Fruit fly (Drosophila melanogaster) whole organism, embryonic: ENCODE measurements around the gene CheB98a.

Source experiments
- Awh ChIP-seq: fragments of 200-800 bp; sonication (Bioruptor generic); IDR thresholded peaks from 2 replicates; pipeline ENCODE4, ENCODE4 v1.3.6; 2022; ENCODE audit warnings: missing biosample characterization, missing genetic modification characterization
- Bgb ChIP-seq: fragments of 200-800 bp; sonication (Bioruptor generic); IDR thresholded peaks from 2 replicates; pipeline ENCODE4 v1.3.6; 2022; ENCODE audit warnings: missing biosample characterization, missing genetic modification characterization; ENCODE audit not compliant: partially characterized antibody
- Bteb2 ChIP-seq: fragments of 200-800 bp; sonication (Bioruptor generic); optimal IDR thresholded peaks from 2 replicates; lab custom pipeline; 2016; ENCODE audit warnings: missing biosample characterization, missing genetic modification characterization
- CG11456 ChIP-seq: fragments of 200-800 bp; sonication (Bioruptor generic); IDR thresholded peaks from 3 replicates; pipeline ENCODE4 v1.3.6; 2022; ENCODE audit warnings: missing biosample characterization, missing genetic modification characterization
- CG12391 ChIP-seq: fragments of 200-800 bp; sonication (Bioruptor generic); optimal IDR thresholded peaks from 3 replicates; lab custom pipeline; 2018; ENCODE audit warnings: missing biosample characterization, mild to moderate bottlenecking, missing genetic modification characterization, moderate library complexity
- CG13287 ChIP-seq: fragments of 200-800 bp; sonication (Bioruptor generic); IDR thresholded peaks from 2 replicates; pipeline ENCODE4 v1.3.6; 2022; ENCODE audit warnings: missing biosample characterization, missing genetic modification characterization; ENCODE audit not compliant: partially characterized antibody
- CG15479 ChIP-seq: fragments of 200-800 bp; sonication (Bioruptor generic); optimal IDR thresholded peaks from 3 replicates; lab custom pipeline; 2019; ENCODE audit warnings: missing biosample characterization, mild to moderate bottlenecking, missing genetic modification characterization, moderate library complexity
- CG1603 ChIP-seq: fragments of 200-800 bp; sonication (Bioruptor generic); optimal IDR thresholded peaks from 2 replicates; lab custom pipeline; 2019; ENCODE audit warnings: missing biosample characterization, mild to moderate bottlenecking, missing genetic modification characterization, moderate library complexity
- CG17612 ChIP-seq: fragments of 200-800 bp; sonication (Bioruptor generic); IDR thresholded peaks from 2 replicates; pipeline ENCODE4 v1.3.6; 2022; ENCODE audit warnings: missing biosample characterization, missing genetic modification characterization
- CG2199 ChIP-seq: fragments of 200-800 bp; sonication (Bioruptor generic); IDR thresholded peaks from 3 replicates; pipeline ENCODE4 v1.3.6; 2022; ENCODE audit warnings: missing biosample characterization, missing genetic modification characterization
- CG2678 ChIP-seq: fragments of 200-800 bp; sonication (Bioruptor generic); optimal IDR thresholded peaks from 3 replicates; lab custom pipeline; 2019; ENCODE audit warnings: missing biosample characterization, mild to moderate bottlenecking, missing genetic modification characterization, moderate library complexity
- CG4360 ChIP-seq: fragments of 200-800 bp; sonication (Bioruptor generic); IDR thresholded peaks from 2 replicates; pipeline ENCODE4 v1.3.6; 2022; ENCODE audit warnings: missing biosample characterization, missing genetic modification characterization
- CG4730 ChIP-seq: fragments of 200-800 bp; sonication (Bioruptor generic); IDR thresholded peaks from 2 replicates; pipeline ENCODE4 v1.3.6; 2022; ENCODE audit warnings: missing biosample characterization, missing genetic modification characterization
- CG6654 ChIP-seq: fragments of 200-800 bp; sonication (Bioruptor generic); optimal IDR thresholded peaks from 2 replicates; lab custom pipeline; 2017; ENCODE audit warnings: missing biosample characterization, mild to moderate bottlenecking, missing genetic modification characterization
- CG7556 ChIP-seq: fragments of 200-800 bp; sonication (Bioruptor generic); optimal IDR thresholded peaks from 2 replicates; lab custom pipeline; 2017; ENCODE audit warnings: missing biosample characterization, mild to moderate bottlenecking, missing genetic modification characterization
- CG8388 ChIP-seq: fragments of 200-800 bp; sonication (Bioruptor generic); optimal IDR thresholded peaks from 2 replicates; lab custom pipeline; 2019; ENCODE audit warnings: missing biosample characterization, mild to moderate bottlenecking, missing genetic modification characterization, moderate library complexity
- CG8765 ChIP-seq: fragments of 200-800 bp; sonication (Bioruptor generic); IDR thresholded peaks from 2 replicates; pipeline ENCODE4 v1.3.6; 2022; ENCODE audit warnings: missing biosample characterization, missing genetic modification characterization
- D19A ChIP-seq: fragments of 200-800 bp; optimal IDR thresholded peaks from 3 replicates; lab custom pipeline; 2019; ENCODE audit warnings: missing biosample characterization, mild to moderate bottlenecking, missing genetic modification characterization, moderate library complexity
- Doc2 ChIP-seq: fragments of 200-800 bp; sonication (Bioruptor generic); IDR thresholded peaks from 2 replicates; pipeline ENCODE4 v1.3.6; 2022; ENCODE audit warnings: missing biosample characterization, missing genetic modification characterization
- Drgx ChIP-seq: fragments of 200-800 bp; sonication (Bioruptor generic); IDR thresholded peaks from 2 replicates; pipeline ENCODE4 v1.3.6; 2022; ENCODE audit warnings: missing biosample characterization, missing genetic modification characterization
- HLH3B ChIP-seq: fragments of 200-800 bp; sonication (Bioruptor generic); IDR thresholded peaks from 2 replicates; pipeline ENCODE4 v1.3.6; 2022; ENCODE audit warnings: missing biosample characterization, missing genetic modification characterization
- MTF-1 ChIP-seq: fragments of 200-800 bp; sonication (Bioruptor generic); optimal IDR thresholded peaks from 2 replicates; lab custom pipeline; 2018; ENCODE audit warnings: missing biosample characterization, mild to moderate bottlenecking, missing genetic modification characterization, borderline replicate concordance
- Med ChIP-seq: fragments of 200-800 bp; sonication (Bioruptor generic); peaks from one replicate; lab custom pipeline; 2016; ENCODE audit warnings: missing biosample characterization, missing genetic modification characterization, mild to moderate bottlenecking, inconsistent platforms, moderate library complexity
- NK7.1 ChIP-seq: fragments of 200-800 bp; sonication (Bioruptor generic); optimal IDR thresholded peaks from 3 replicates; lab custom pipeline; 2016; ENCODE audit warnings: missing biosample characterization, missing genetic modification characterization
- Sox102F ChIP-seq: fragments of 200-800 bp; sonication (Bioruptor generic); optimal IDR thresholded peaks from 2 replicates; lab custom pipeline; 2018; ENCODE audit warnings: missing biosample characterization, mild to moderate bottlenecking, missing genetic modification characterization, moderate library complexity
- Ssrp ChIP-seq: fragments of 200-800 bp; sonication (Bioruptor generic); optimal IDR thresholded peaks from 2 replicates; lab custom pipeline; 2018; ENCODE audit warnings: missing biosample characterization, mild to moderate bottlenecking, missing genetic modification characterization, moderate library complexity
- bbx ChIP-seq: fragments of 200-800 bp; sonication (Bioruptor generic); IDR thresholded peaks from 2 replicates; pipeline ENCODE4 v1.3.6; 2022; ENCODE audit warnings: missing biosample characterization, missing genetic modification characterization; ENCODE audit not compliant: partially characterized antibody
- bsh ChIP-seq, 2 experiments: fragments of 200-800 bp; sonication (Bioruptor generic); optimal IDR thresholded peaks; 2 replicates each; lab custom pipeline; 2017 to 2018; ENCODE audit warnings: mild to moderate bottlenecking in 2 of 2, missing biosample characterization in 2 of 2, missing genetic modification characterization in 2 of 2, moderate library complexity in 1 of 2
- chinmo ChIP-seq: fragments of 200-800 bp; sonication (Bioruptor generic); IDR thresholded peaks from 4 replicates; pipeline ENCODE4 v1.3.6; 2022; ENCODE audit warnings: missing biosample characterization, missing genetic modification characterization; ENCODE audit not compliant: partially characterized antibody
- chm ChIP-seq: fragments of 200-800 bp; sonication (Bioruptor generic); IDR thresholded peaks from 2 replicates; pipeline ENCODE4 v1.3.6; 2022; ENCODE audit warnings: missing biosample characterization, missing genetic modification characterization
- crol ChIP-seq: fragments of 200-800 bp; sonication (Bioruptor generic); IDR thresholded peaks from 2 replicates; pipeline ENCODE4 v1.3.6; 2022; ENCODE audit warnings: missing biosample characterization, missing genetic modification characterization
- dysf ChIP-seq: fragments of 200-800 bp; sonication (Bioruptor generic); IDR thresholded peaks from 3 replicates; pipeline ENCODE4 v1.3.6; 2022; ENCODE audit warnings: missing biosample characterization, missing genetic modification characterization
- fd96Cb ChIP-seq: fragments of 200-800 bp; sonication (Bioruptor generic); optimal IDR thresholded peaks from 2 replicates; lab custom pipeline; 2018; ENCODE audit warnings: missing biosample characterization, mild to moderate bottlenecking, missing genetic modification characterization, moderate library complexity
- gce ChIP-seq: fragments of 200-800 bp; sonication (Bioruptor generic); IDR thresholded peaks from 3 replicates; pipeline ENCODE4 v1.3.6; 2022; ENCODE audit warnings: missing biosample characterization, missing genetic modification characterization
- gem ChIP-seq: fragments of 200-800 bp; sonication (Bioruptor generic); optimal IDR thresholded peaks from 2 replicates; lab custom pipeline; 2019; ENCODE audit warnings: missing biosample characterization, mild to moderate bottlenecking, missing genetic modification characterization, moderate library complexity
- ken ChIP-seq: fragments of 200-800 bp; sonication (Bioruptor generic); IDR thresholded peaks from 3 replicates; pipeline ENCODE4 v1.3.6; 2022; ENCODE audit warnings: missing biosample characterization, missing genetic modification characterization
- kni ChIP-seq: fragments of 200-800 bp; sonication (Bioruptor generic); optimal IDR thresholded peaks from 3 replicates; lab custom pipeline; 2017; ENCODE audit warnings: mild to moderate bottlenecking, missing biosample characterization, missing genetic modification reagents, missing genetic modification characterization
- lov ChIP-seq, 2 experiments: fragments of 200-800 bp in 1 of 2; fragments of >200 bp in 1 of 2; sonication (Bioruptor generic) in 1 of 2; IDR thresholded peaks in 1 of 2; optimal IDR thresholded peaks in 1 of 2; 2 replicates in 1 of 2; 3 replicates in 1 of 2; pipeline versions ENCODE4 v1.3.6 to Lab custom; 2017 to 2022; ENCODE audit warnings: missing biosample characterization in 1 of 2, missing genetic modification characterization in 1 of 2
- mirr ChIP-seq: fragments of 200-800 bp; sonication (Bioruptor generic); optimal IDR thresholded peaks from 3 replicates; lab custom pipeline; 2018; ENCODE audit warnings: missing biosample characterization, mild to moderate bottlenecking, missing genetic modification characterization
- nom ChIP-seq: fragments of 200-800 bp; sonication (Bioruptor generic); optimal IDR thresholded peaks from 2 replicates; lab custom pipeline; 2017; ENCODE audit warnings: missing biosample characterization, missing genetic modification characterization, mild to moderate bottlenecking, moderate library complexity, missing genetic modification reagents
- phol ChIP-seq: fragments of 200-800 bp; sonication (Bioruptor generic); optimal IDR thresholded peaks from 3 replicates; lab custom pipeline; 2018; ENCODE audit warnings: missing biosample characterization, mild to moderate bottlenecking, missing genetic modification characterization, moderate library complexity
- row ChIP-seq: fragments of 200-800 bp; sonication (Bioruptor generic); IDR thresholded peaks from 3 replicates; pipeline ENCODE4 v1.3.6; 2022; ENCODE audit warnings: missing biosample characterization, missing genetic modification characterization
- tgo ChIP-seq: fragments of 200-800 bp; sonication (Bioruptor generic); IDR thresholded peaks from 3 replicates; pipeline ENCODE4 v1.3.6; 2022; ENCODE audit warnings: missing biosample characterization, missing genetic modification characterization
- ttk ChIP-seq: fragments of 200-800 bp; sonication (Bioruptor generic); IDR thresholded peaks from 2 replicates; pipeline ENCODE4 v2.1.2; 2022; ENCODE audit warnings: missing biosample characterization, missing genetic modification characterization

Gene CheB98a

dm6 chr3R:28845981-28846380 is 39.5 kb downstream of the CheB98a start (continued):
- TF ChIP-seq dysf (GFP tag; lab: Robert Waterston, UW) (0 out of 3 replicates have a peak, but pooled peaks have one; percentile 18), CG4360 (GFP tag; lab: Robert Waterston, UW) (peak; percentile 61), Bgb (GFP tag; lab: Robert Waterston, UW) (0 out of 2 replicates have a peak, but pooled peaks have one; percentile 19), CG13287 (GFP tag; lab: Robert Waterston, UW) (0 out of 2 replicates have a peak, but pooled peaks have one; percentile 6), ttk (GFP tag; lab: Robert Waterston, UW) (0 out of 2 replicates have a peak, but pooled peaks have one; percentile 15), NK7.1 (no peak), Bteb2 (GFP tag; lab: Kevin White, UChicago) (no peak), chm (GFP tag; lab: Robert Waterston, UW) (no peak), CG2199 (0 out of 3 replicates have a peak, but pooled peaks have one; percentile 43), mirr (GFP tag; lab: Kevin White, UChicago) (peak; percentile 11), kni (peak; percentile 9)

dm6 chr3R:28846877-28847529 is 40.5 kb downstream of the CheB98a start:
- TF ChIP-seq Drgx, result 0 out of 2 replicates have a peak, but pooled peaks have one; percentile 42
- TF ChIP-seq CG1603 (tag; lab: Kevin White, UChicago), result peak; percentile 4
- no peak for TF ChIP-seq tgo (GFP tag; lab: Robert Waterston, UW)
- TF ChIP-seq CG6654 (GFP tag; lab: Kevin White, UChicago), result no peak
- TF ChIP-seq CG15479 (GFP tag; lab: Kevin White, UChicago), result no peak
- TF ChIP-seq row (GFP tag; lab: Robert Waterston, UW), result peak; percentile 30; the same call in 1 of the 3 replicates
- peak in 1 of 2 experiments; percentile 14 for TF ChIP-seq bsh (GFP tag; optimal IDR thresholded peaks at IDR 0.05; lab: Kevin White, UChicago)
- TF ChIP-seq CG2199, result 0 out of 3 replicates have a peak, but pooled peaks have one; percentile 25
- peak; percentile 11 for TF ChIP-seq gem (tag; lab: Kevin White, UChicago)
- peak; percentile 90 for TF ChIP-seq D19A (tag; lab: Kevin White, UChicago)
- 0 out of 2 replicates have a peak, but pooled peaks have one; percentile 11 for TF ChIP-seq HLH3B (GFP tag; lab: Robert Waterston, UW)
- peak; percentile 91 for TF ChIP-seq nom
- peak; percentile 13 for TF ChIP-seq Med (GFP tag; lab: Kevin White, UChicago)
- TF ChIP-seq ken (GFP tag; lab: Robert Waterston, UW), result no peak
- 0 out of 2 replicates have a peak, but pooled peaks have one; percentile 23 for TF ChIP-seq crol (GFP tag; lab: Robert Waterston, UW)
- TF ChIP-seq CG8765, result no peak
- no peak for TF ChIP-seq chinmo (GFP tag; lab: Robert Waterston, UW)
- TF ChIP-seq, all 482 proteins: peak for 11

dm6 chr3R:28847547-28848316 is 41.2 kb downstream of the CheB98a start:
- TF ChIP-seq Ssrp (tag; lab: Kevin White, UChicago) (peak; percentile 32), bbx (GFP tag; lab: Robert Waterston, UW) (no peak), Sox102F (peak; percentile 3), MTF-1 (GFP tag; lab: Kevin White, UChicago) (no peak), phol (tag; lab: Kevin White, UChicago) (peak; percentile 44), lov (optimal IDR thresholded peaks at IDR 0.05; lab: Kevin White, UChicago) (no peak), lov (GFP tag; IDR thresholded peaks at IDR 0.05; lab: Robert Waterston, UW) (no peak), CG11456 (GFP tag; lab: Robert Waterston, UW) (0 out of 3 replicates have a peak, but pooled peaks have one; percentile 59), CG12391 (tag; lab: Kevin White, UChicago) (peak; percentile 15), fd96Cb (peak; percentile 0), gce (no peak), CG8388 (GFP tag; lab: Kevin White, UChicago) (peak; percentile 29), Doc2 (no peak), CG7556 (GFP tag; lab: Kevin White, UChicago) (peak; percentile 8), CG4730 (no peak), CG2678 (peak; percentile 40), CG17612 (GFP tag; lab: Robert Waterston, UW) (no peak), Med (GFP tag; lab: Kevin White, UChicago) (no peak), Awh (GFP tag; lab: Robert Waterston, UW) (no peak)
